Worm (Caenorhabditis elegans) whole organism, early embryonic: ENCODE data around the gene ZK402.1.

Source experiments
- pes-1 ChIP-seq: fragments of 200-800 bp; sonication (Bioruptor generic); IDR thresholded peaks from 2 replicates; pipeline ENCODE4 v1.3.6; 2022; ENCODE audit warnings: missing genetic modification reagents, missing genetic modification characterization, missing compliant biosample characterization
- tra-4 ChIP-seq: sonication (generic microtip); optimal IDR thresholded peaks from 2 replicates; lab custom pipeline; 2017; ENCODE audit warnings: missing genetic modification characterization, missing compliant biosample characterization

DNA sequence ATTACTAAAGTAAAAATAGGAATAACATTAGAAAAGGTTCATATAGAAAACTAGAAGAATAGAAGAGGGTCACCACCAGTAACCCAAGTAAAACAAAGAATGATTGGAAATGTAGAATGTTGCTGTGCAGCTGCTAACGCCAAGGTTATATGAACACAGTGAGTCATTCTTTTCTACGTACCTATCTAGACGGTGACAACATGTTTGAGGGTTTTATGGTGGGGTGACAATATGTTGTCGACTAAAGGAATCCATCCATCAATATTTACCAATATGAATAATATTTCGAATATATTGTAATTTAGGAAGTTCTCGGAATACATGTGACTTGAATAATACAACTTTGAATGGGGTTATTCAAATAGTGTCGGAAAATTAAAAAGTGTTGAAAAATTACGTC lies 2.8 kb upstream of the ZK402.1 start, which contains the start of gene ZK402.5:
- no peak for TF ChIP-seq pes-1 (GFP tag; lab: Robert Waterston, UW)
- TF ChIP-seq tra-4 (tag; lab: Kevin White, UChicago), result no peak
